Worm (Caenorhabditis elegans): ENCODE measurements around the gene nhr-18.

DNA sequence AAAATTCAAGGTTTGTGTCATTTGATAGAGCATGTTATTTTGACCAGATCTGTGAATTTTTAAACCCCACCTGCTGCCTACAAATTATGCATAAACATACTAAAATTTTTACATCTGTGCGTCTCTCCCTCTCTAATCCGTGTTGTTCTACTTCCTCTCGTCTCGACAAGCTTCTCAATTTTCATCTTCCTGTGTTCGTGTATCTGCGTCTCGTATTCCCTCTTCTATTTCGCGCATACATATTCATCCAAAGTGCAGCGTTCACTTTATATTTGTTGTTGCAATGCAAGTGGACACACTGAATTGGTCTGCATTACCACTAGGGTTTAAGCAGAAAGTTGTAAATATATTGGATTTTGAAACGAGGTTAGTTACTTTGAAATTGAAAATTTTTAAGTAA lies 51.5 kb downstream of the nhr-18 start, which contains the start of gene fbxa-137:
- no peak for TF ChIP-seq ama-1 (optimal IDR thresholded peaks at IDR 0.05)
- TF ChIP-seq unc-62 (GFP tag; optimal IDR thresholded peaks at IDR 0.05 in 1 of 2): peak in 1 of 2 experiments; percentile 69
- no peak for TF ChIP-seq unc-62 (tag; optimal IDR thresholded peaks at IDR 0.05)
